Worm (Caenorhabditis elegans): ENCODE measurements around the gene prcc-1.

DNA sequence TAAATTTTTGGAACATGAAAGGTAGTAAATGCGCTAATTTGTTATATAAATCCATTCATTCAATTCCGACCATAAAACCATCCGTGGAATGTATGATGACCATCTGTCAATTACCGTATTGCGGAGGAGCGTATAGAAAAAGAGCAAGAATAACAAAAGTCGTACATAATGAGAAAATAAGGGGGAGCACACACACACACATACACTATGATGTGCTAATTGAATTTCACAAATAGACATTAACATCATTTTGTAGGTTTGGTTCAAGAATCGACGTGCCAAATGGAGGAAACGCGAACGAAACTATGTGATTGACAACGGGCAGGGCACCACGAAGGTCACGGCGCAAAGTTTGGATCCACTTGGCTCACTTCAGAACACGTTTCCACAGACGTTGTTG, 27.8 kb upstream of the prcc-1 start:
- TF ChIP-seq unc-55 (GFP tag; optimal IDR thresholded peaks at IDR 0.05): no peak
- no peak for TF ChIP-seq nhr-11 (tag; optimal IDR thresholded peaks at IDR 0.05)
- TF ChIP-seq ztf-11 (tag; optimal IDR thresholded peaks at IDR 0.05): no peak
- no peak for TF ChIP-seq crh-2 (tag; optimal IDR thresholded peaks at IDR 0.05)
- no peak for TF ChIP-seq ama-1 (optimal IDR thresholded peaks at IDR 0.05)
- TF ChIP-seq nhr-77 (tag; optimal IDR thresholded peaks at IDR 0.05): no peak
- TF ChIP-seq R02D3.7 (tag; optimal IDR thresholded peaks at IDR 0.05): no peak
- no peak for TF ChIP-seq F13H6.1 (tag; optimal IDR thresholded peaks at IDR 0.05)
- no peak for TF ChIP-seq zag-1 (tag; optimal IDR thresholded peaks at IDR 0.05)
- no peak for TF ChIP-seq unc-62 (GFP tag; optimal IDR thresholded peaks at IDR 0.05)
- TF ChIP-seq mdl-1 (tag; optimal IDR thresholded peaks at IDR 0.05): no peak
